Worm (Caenorhabditis elegans) whole organism, L4 larva: ENCODE measurements around the gene hil-2.

Experiments
- F10B5.3 ChIP-seq: sonication (generic microtip); optimal IDR thresholded peaks from 2 replicates; lab custom pipeline; 2016; ENCODE audit warnings: mild to moderate bottlenecking, missing genetic modification characterization, missing compliant biosample characterization
- F26F4.8 ChIP-seq: fragments of 200-800 bp; sonication (Bioruptor generic); conservative IDR thresholded peaks from 2 replicates; pipeline ENCODE4 v1.3.6; 2022; ENCODE audit warnings: missing genetic modification characterization, missing compliant biosample characterization
- F44E2.7 ChIP-seq: fragments of 200-800 bp; sonication (Bioruptor generic); IDR thresholded peaks from 2 replicates; pipeline ENCODE4 v2.1.2; 2022; ENCODE audit warnings: missing genetic modification characterization, missing compliant biosample characterization
- T20F7.1 ChIP-seq: fragments of 200-800 bp; sonication (Bioruptor generic); optimal IDR thresholded peaks from 2 replicates; lab custom pipeline; 2018; ENCODE audit warnings: mild to moderate bottlenecking, missing genetic modification characterization, missing compliant biosample characterization
- T26A8.4 ChIP-seq: fragments of 200-800 bp; sonication (Bioruptor generic); IDR thresholded peaks from 2 replicates; pipeline ENCODE4 v1.3.6; 2022; ENCODE audit warnings: missing genetic modification characterization, missing compliant biosample characterization
- Y105C5A.15 ChIP-seq: fragments of 200-800 bp; sonication (Bioruptor generic); IDR thresholded peaks from 2 replicates; pipeline ENCODE4 v1.3.6; 2022; ENCODE audit warnings: missing genetic modification characterization, missing compliant biosample characterization
- Y75B8A.6 ChIP-seq: fragments of 200-800 bp; sonication (Bioruptor generic); IDR thresholded peaks from 2 replicates; pipeline ENCODE4 v1.3.6; 2022; ENCODE audit warnings: missing genetic modification reagents, missing genetic modification characterization, missing compliant biosample characterization
- aha-1 ChIP-seq: fragments of 150-350 bp; peaks from one replicate; lab custom pipeline; 2014; ENCODE audit warnings: missing biosample characterization, missing genetic modification characterization
- aly-2 ChIP-seq: sonication (generic microtip); optimal IDR thresholded peaks from 2 replicates; lab custom pipeline; 2018; ENCODE audit warnings: missing biosample characterization, missing genetic modification characterization
- arid-1 ChIP-seq: fragments of 200-800 bp; sonication (Bioruptor generic); conservative IDR thresholded peaks from 2 replicates; pipeline ENCODE4 v1.3.6; 2022; ENCODE audit warnings: missing genetic modification reagents, missing genetic modification characterization, missing compliant biosample characterization
- attf-4 ChIP-seq: sonication (generic microtip); optimal IDR thresholded peaks from 3 replicates; lab custom pipeline; 2017; ENCODE audit warnings: missing biosample characterization, missing genetic modification characterization
- ceh-20 ChIP-seq: fragments of 200-800 bp; sonication (Bioruptor generic); IDR thresholded peaks from 2 replicates; pipeline ENCODE4 v1.3.6; 2022; ENCODE audit warnings: missing genetic modification reagents, missing genetic modification characterization, missing compliant biosample characterization
- ceh-28 ChIP-seq: fragments of 150-350 bp; optimal IDR thresholded peaks from 2 replicates; lab custom pipeline; 2014; ENCODE audit warnings: missing biosample characterization, missing genetic modification reagents, missing genetic modification characterization
- ceh-32 ChIP-seq: sonication (generic microtip); optimal IDR thresholded peaks from 2 replicates; lab custom pipeline; 2016; ENCODE audit warnings: mild to moderate bottlenecking, missing genetic modification characterization, missing compliant biosample characterization; ENCODE audit not compliant: poor library complexity
- ceh-44 ChIP-seq: fragments of 200-800 bp; sonication (Bioruptor generic); IDR thresholded peaks from 2 replicates; pipeline ENCODE4 v1.3.6; 2022; ENCODE audit warnings: missing genetic modification reagents, missing genetic modification characterization, missing compliant biosample characterization
- ceh-62 ChIP-seq: sonication (generic microtip); optimal IDR thresholded peaks from 2 replicates; lab custom pipeline; 2017; ENCODE audit warnings: missing biosample characterization, missing genetic modification characterization
- cey-2 ChIP-seq: sonication (generic microtip); optimal IDR thresholded peaks from 3 replicates; lab custom pipeline; 2017; ENCODE audit warnings: missing genetic modification characterization, mild to moderate bottlenecking, missing compliant biosample characterization, antibody characterized with exemption, borderline replicate concordance; ENCODE audit not compliant: insufficient read depth
- daf-16 ChIP-seq, 3 experiments: sonication (generic microtip); optimal IDR thresholded peaks; 2 replicates each; lab custom pipeline; 2016 to 2017; ENCODE audit warnings: missing genetic modification characterization in 3 of 3, missing genetic modification reagents in 3 of 3, mild to moderate bottlenecking in 2 of 3, missing compliant biosample characterization in 2 of 3, missing biosample characterization in 1 of 3, moderate library complexity in 1 of 3
- daf-8 ChIP-seq: fragments of 200-800 bp; sonication (Bioruptor generic); IDR thresholded peaks from 2 replicates; pipeline ENCODE4 v1.3.6; 2022; ENCODE audit warnings: missing genetic modification characterization, missing compliant biosample characterization
- dmd-6 ChIP-seq: fragments of 200-800 bp; sonication (Bioruptor generic); IDR thresholded peaks from 2 replicates; pipeline ENCODE4 v1.3.6; 2022; ENCODE audit warnings: missing genetic modification reagents, missing genetic modification characterization, missing compliant biosample characterization
- dpl-1 ChIP-seq: fragments of 150-350 bp; optimal IDR thresholded peaks from 2 replicates; lab custom pipeline; 2014; ENCODE audit warnings: missing biosample characterization, missing genetic modification reagents, missing genetic modification characterization
- duxl-1 ChIP-seq: sonication (generic microtip); optimal IDR thresholded peaks from 2 replicates; lab custom pipeline; 2016; ENCODE audit warnings: mild to moderate bottlenecking, missing genetic modification characterization, moderate library complexity, missing compliant biosample characterization; ENCODE audit not compliant: poor library complexity
- egl-27 ChIP-seq: sonication (generic microtip); optimal IDR thresholded peaks from 3 replicates; lab custom pipeline; 2017; ENCODE audit warnings: missing biosample characterization, missing genetic modification reagents, missing genetic modification characterization
- fos-1 ChIP-seq: fragments of 150-350 bp; optimal IDR thresholded peaks from 2 replicates; lab custom pipeline; 2014; ENCODE audit warnings: missing biosample characterization, missing genetic modification characterization
- gei-8 ChIP-seq: fragments of 200-800 bp; sonication (Bioruptor generic); optimal IDR thresholded peaks from 2 replicates; lab custom pipeline; 2018; ENCODE audit warnings: mild to moderate bottlenecking, missing genetic modification characterization, missing compliant biosample characterization
- lin-1 ChIP-seq: fragments of 200-800 bp; sonication (Bioruptor generic); IDR thresholded peaks from 2 replicates; pipeline ENCODE4 v1.3.6; 2022; ENCODE audit warnings: missing genetic modification reagents, missing genetic modification characterization, missing compliant biosample characterization
- lin-13 ChIP-seq: fragments of 150-350 bp; optimal IDR thresholded peaks from 2 replicates; lab custom pipeline; 2014; ENCODE audit warnings: missing biosample characterization, missing genetic modification reagents, missing genetic modification characterization
- lin-15B ChIP-seq: fragments of 150-350 bp; sonication (generic microtip); optimal IDR thresholded peaks from 3 replicates; lab custom pipeline; 2014; ENCODE audit warnings: missing biosample characterization, missing genetic modification characterization
- lin-38 ChIP-seq: fragments of 200-800 bp; sonication (Bioruptor generic); IDR thresholded peaks from 2 replicates; pipeline ENCODE4 v1.3.6; 2022; ENCODE audit warnings: missing genetic modification reagents, missing genetic modification characterization, missing compliant biosample characterization
- madf-5 ChIP-seq, 2 experiments: fragments of 200-800 bp; sonication (Bioruptor generic); IDR thresholded peaks; 2 replicates each; pipeline ENCODE4 v1.3.6; 2022; ENCODE audit warnings: missing compliant biosample characterization in 2 of 2, missing genetic modification characterization in 2 of 2
- mdl-1 ChIP-seq, 2 experiments: fragments of 150-350 bp in 1 of 2; sonication (generic microtip) in 1 of 2; optimal IDR thresholded peaks; 2 replicates each; lab custom pipeline; 2014 to 2017; ENCODE audit warnings: missing biosample characterization in 2 of 2, missing genetic modification characterization in 2 of 2
- mep-1 ChIP-seq: fragments of 150-350 bp; sonication (generic microtip); optimal IDR thresholded peaks from 3 replicates; lab custom pipeline; 2014; ENCODE audit warnings: missing biosample characterization, missing genetic modification characterization
- mxl-2 ChIP-seq: fragments of 200-800 bp; sonication (Bioruptor generic); conservative IDR thresholded peaks from 2 replicates; pipeline ENCODE4 v1.3.6; 2022; ENCODE audit warnings: missing genetic modification reagents, missing genetic modification characterization, missing compliant biosample characterization
- mxl-3 ChIP-seq: fragments of 200-800 bp; sonication (Bioruptor generic); optimal IDR thresholded peaks from 2 replicates; lab custom pipeline; 2018; ENCODE audit warnings: mild to moderate bottlenecking, missing genetic modification characterization, missing compliant biosample characterization
- nhr-11 ChIP-seq: fragments of 150-350 bp; optimal IDR thresholded peaks from 2 replicates; lab custom pipeline; 2014; ENCODE audit warnings: missing biosample characterization, missing genetic modification characterization
- nhr-111 ChIP-seq: fragments of 200-800 bp; sonication (Bioruptor generic); optimal IDR thresholded peaks from 2 replicates; lab custom pipeline; 2018; ENCODE audit warnings: mild to moderate bottlenecking, missing genetic modification characterization, missing compliant biosample characterization
- nhr-28 ChIP-seq: fragments of 150-350 bp; optimal IDR thresholded peaks from 2 replicates; lab custom pipeline; 2014; ENCODE audit warnings: missing biosample characterization, missing genetic modification characterization
- nhr-76 ChIP-seq: fragments of 150-350 bp; optimal IDR thresholded peaks from 2 replicates; lab custom pipeline; 2014; ENCODE audit warnings: missing biosample characterization, missing genetic modification characterization
- pha-4 ChIP-seq, 2 experiments: fragments of 150-350 bp in 1 of 2; fragments of 200-800 bp in 1 of 2; sonication (Bioruptor generic) in 1 of 2; IDR thresholded peaks in 1 of 2; optimal IDR thresholded peaks in 1 of 2; 2 replicates each; pipeline versions ENCODE4 v1.3.6 to Lab custom; 2014 to 2022; ENCODE audit warnings: missing genetic modification characterization in 2 of 2, missing genetic modification reagents in 2 of 2, missing biosample characterization in 1 of 2, missing compliant biosample characterization in 1 of 2
- pqm-1 ChIP-seq: sonication (generic microtip); optimal IDR thresholded peaks from 2 replicates; lab custom pipeline; 2017; ENCODE audit warnings: missing biosample characterization, missing genetic modification characterization
- sdz-12 ChIP-seq: fragments of 200-800 bp; sonication (Bioruptor generic); optimal IDR thresholded peaks from 2 replicates; lab custom pipeline; 2018; ENCODE audit warnings: mild to moderate bottlenecking, missing genetic modification characterization, missing compliant biosample characterization
- set-16 ChIP-seq: fragments of 200-800 bp; sonication (Bioruptor generic); IDR thresholded peaks from 2 replicates; pipeline ENCODE4 v1.3.6; 2022; ENCODE audit warnings: missing genetic modification reagents, missing genetic modification characterization, missing compliant biosample characterization
- snpc-4 ChIP-seq: fragments of 150-350 bp; optimal IDR thresholded peaks from 2 replicates; lab custom pipeline; 2014; ENCODE audit warnings: missing biosample characterization, missing genetic modification characterization
- spr-3 ChIP-seq: fragments of 200-800 bp; sonication (Bioruptor generic); optimal IDR thresholded peaks from 2 replicates; lab custom pipeline; 2018; ENCODE audit warnings: mild to moderate bottlenecking, missing genetic modification characterization, missing compliant biosample characterization
- tra-1 ChIP-seq: fragments of 200-800 bp; sonication (Bioruptor generic); IDR thresholded peaks from 2 replicates; pipeline ENCODE4 v1.3.6; 2022; ENCODE audit warnings: missing genetic modification reagents, missing genetic modification characterization, missing compliant biosample characterization
- unc-130 ChIP-seq: sonication (generic microtip); optimal IDR thresholded peaks from 2 replicates; lab custom pipeline; 2016; ENCODE audit warnings: missing genetic modification reagents, missing genetic modification characterization, missing compliant biosample characterization
- zag-1 ChIP-seq: fragments of 150-350 bp; optimal IDR thresholded peaks from 2 replicates; lab custom pipeline; 2014; ENCODE audit warnings: missing biosample characterization, missing genetic modification characterization
- zfp-3 ChIP-seq: fragments of 200-800 bp; sonication (Bioruptor generic); conservative IDR thresholded peaks from 2 replicates; pipeline ENCODE4 v1.3.6; 2022; ENCODE audit warnings: missing genetic modification reagents, missing genetic modification characterization, missing compliant biosample characterization
- zip-2 ChIP-seq: fragments of 150-350 bp; optimal IDR thresholded peaks from 2 replicates; lab custom pipeline; 2014; ENCODE audit warnings: missing biosample characterization, missing genetic modification characterization
- ztf-11 ChIP-seq: fragments of 150-350 bp; optimal IDR thresholded peaks from 2 replicates; lab custom pipeline; 2014; ENCODE audit warnings: missing biosample characterization, missing genetic modification characterization
- ztf-7 ChIP-seq: fragments of 150-350 bp; optimal IDR thresholded peaks from 2 replicates; lab custom pipeline; 2014; ENCODE audit warnings: missing biosample characterization, missing genetic modification characterization

Gene hil-2

DNA sequence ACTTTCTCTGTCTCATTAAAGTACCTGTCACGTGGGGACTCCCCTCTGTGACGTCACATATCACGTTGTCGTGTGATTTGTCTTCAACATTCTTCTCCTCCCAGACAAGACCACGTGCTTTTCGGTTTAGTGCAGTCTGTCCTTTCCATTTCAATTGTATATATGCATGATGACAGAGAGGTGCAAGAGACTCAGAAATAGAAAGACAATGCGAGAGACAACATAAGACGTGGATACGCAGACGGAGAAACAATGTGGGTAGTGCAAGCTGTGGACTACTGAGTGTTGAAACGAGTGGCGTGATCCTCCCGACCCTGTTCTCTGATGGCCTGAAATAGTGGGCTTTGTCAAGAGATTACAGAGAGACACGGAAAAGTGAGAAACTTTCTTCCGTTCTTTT lies 42.7 kb downstream of the hil-2 start:
- TF ChIP-seq nhr-11 (tag; lab: Kevin White, UChicago) = peak; percentile 84
- TF ChIP-seq lin-1 (GFP tag; lab: Robert Waterston, UW) = peak; percentile 92
- peak; percentile 89 for TF ChIP-seq T26A8.4 (GFP tag; lab: Robert Waterston, UW)
- TF ChIP-seq F44E2.7 (GFP tag; lab: Robert Waterston, UW) = no peak
- TF ChIP-seq nhr-76 = no peak
- TF ChIP-seq tra-1 (GFP tag; lab: Robert Waterston, UW) = peak; percentile 96
- no peak for TF ChIP-seq Y105C5A.15
- peak; percentile 83; the same call in 1 of the 2 replicates for TF ChIP-seq zfp-3 (GFP tag; lab: Robert Waterston, UW)
- no peak for TF ChIP-seq daf-8 (GFP tag; lab: Robert Waterston, UW)
- no peak for TF ChIP-seq snpc-4
- TF ChIP-seq cey-2 (tag; lab: Kevin White, UChicago) = peak; percentile 74
- TF ChIP-seq pha-4 (GFP tag; IDR thresholded peaks at IDR 0.05; lab: Robert Waterston, UW) = peak; percentile 77; the same call in 1 of the 2 replicates
- TF ChIP-seq pha-4 (tag; optimal IDR thresholded peaks at IDR 0.05; lab: Kevin White, UChicago) = no peak
- peak; percentile 99 for TF ChIP-seq dmd-6 (GFP tag; lab: Robert Waterston, UW)
- TF ChIP-seq pqm-1 (tag; lab: Kevin White, UChicago) = peak; percentile 67
- TF ChIP-seq unc-130 = no peak
- peak; percentile 75 for TF ChIP-seq ztf-7
- TF ChIP-seq aha-1 = peak; percentile 99
- peak; percentile 77 for TF ChIP-seq lin-38 (GFP tag; lab: Robert Waterston, UW)
- peak; percentile 52; the same call in 1 of the 2 replicates for TF ChIP-seq Y75B8A.6 (GFP tag; lab: Robert Waterston, UW)
- TF ChIP-seq zag-1 (tag; lab: Kevin White, UChicago) = no peak
- peak; percentile 89 for TF ChIP-seq nhr-28
- peak; percentile 16 for TF ChIP-seq ceh-32 (tag; lab: Kevin White, UChicago)
- peak; percentile 95 for TF ChIP-seq mep-1 (tag; lab: Kevin White, UChicago)
- peak; percentile 97 for TF ChIP-seq ceh-20 (GFP tag; lab: Robert Waterston, UW)
- TF ChIP-seq zip-2 (tag; lab: Kevin White, UChicago) = peak; percentile 40
- TF ChIP-seq fos-1 = peak; percentile 14
- peak; percentile 88 for TF ChIP-seq T20F7.1 (GFP tag; lab: Kevin White, UChicago)
- TF ChIP-seq ceh-28 (tag; lab: Kevin White, UChicago) = no peak
- TF ChIP-seq mxl-3 (GFP tag; lab: Kevin White, UChicago) = peak; percentile 99
- peak; percentile 62 to 79 for TF ChIP-seq daf-16 (GFP tag; optimal IDR thresholded peaks at IDR 0.05; lab: Kevin White, UChicago)
- peak; percentile 89 for TF ChIP-seq daf-16 (tag; optimal IDR thresholded peaks at IDR 0.05; lab: Kevin White, UChicago)
- TF ChIP-seq F26F4.8 (GFP tag; lab: Robert Waterston, UW) = no peak
- TF ChIP-seq mdl-1 (tag; optimal IDR thresholded peaks at IDR 0.05; lab: Kevin White, UChicago) = peak; percentile 99
- TF ChIP-seq lin-15B (tag; lab: Kevin White, UChicago) = no peak
- TF ChIP-seq arid-1 (GFP tag; lab: Robert Waterston, UW) = peak; percentile 46; the same call in 1 of the 2 replicates
- no peak for TF ChIP-seq aly-2
- TF ChIP-seq F10B5.3 = no peak
- TF ChIP-seq ceh-62 (tag; lab: Kevin White, UChicago) = no peak
- TF ChIP-seq lin-13 (GFP tag; lab: Kevin White, UChicago) = peak; percentile 90
- no peak for TF ChIP-seq ceh-44 (GFP tag; lab: Robert Waterston, UW)
- no peak for TF ChIP-seq nhr-111 (GFP tag; lab: Kevin White, UChicago)
- no peak for TF ChIP-seq madf-5 (GFP tag; IDR thresholded peaks at IDR 0.05; lab: Robert Waterston, UW)
- no peak for TF ChIP-seq attf-4 (tag; lab: Kevin White, UChicago)
- TF ChIP-seq egl-27 (tag; lab: Kevin White, UChicago) = no peak
- peak; percentile 76 for TF ChIP-seq duxl-1
- peak; percentile 75 for TF ChIP-seq mxl-2 (GFP tag; lab: Robert Waterston, UW)
- TF ChIP-seq spr-3 (GFP tag; lab: Kevin White, UChicago) = peak; percentile 71
- no peak for TF ChIP-seq ztf-11 (tag; lab: Kevin White, UChicago)
- peak; percentile 72 for TF ChIP-seq dpl-1 (GFP tag; lab: Kevin White, UChicago)
- peak; percentile 95 for TF ChIP-seq gei-8 (GFP tag; lab: Kevin White, UChicago)
- TF ChIP-seq sdz-12 (GFP tag; lab: Kevin White, UChicago) = no peak
- peak; percentile 59 for TF ChIP-seq set-16 (GFP tag; lab: Robert Waterston, UW)
